Fruit fly (Drosophila melanogaster): ENCODE measurements around the gene CG1622.

DNA sequence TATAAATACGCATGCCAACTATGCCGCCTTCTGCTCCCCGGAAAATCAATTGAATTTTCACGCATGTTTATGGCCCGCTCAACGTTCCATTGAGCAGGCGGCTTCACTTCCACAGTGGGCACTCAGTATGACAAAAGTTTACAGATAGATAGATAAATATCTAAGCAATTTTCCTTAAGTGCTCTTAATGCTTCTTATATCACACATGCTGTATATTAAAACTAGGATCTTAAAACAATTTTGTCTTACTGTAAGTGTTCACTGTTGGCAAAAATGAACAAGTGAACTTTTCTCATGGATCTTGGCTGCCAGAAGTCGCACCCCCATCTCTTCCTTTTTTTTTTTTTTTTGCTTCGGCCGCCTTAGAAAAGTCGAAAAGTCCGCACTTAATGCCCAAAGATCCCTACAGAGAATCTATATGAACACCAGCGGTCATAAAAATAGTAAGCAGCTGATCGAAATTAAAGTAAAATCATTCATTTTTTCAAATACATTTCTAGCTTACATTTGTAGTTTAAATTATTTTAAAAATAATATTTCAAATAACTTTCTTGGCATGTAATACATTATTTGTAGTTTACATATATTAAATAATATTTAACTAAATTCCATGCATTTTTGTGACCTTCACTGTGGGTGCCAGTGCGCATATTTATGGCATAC lies 43.7 kb upstream of the CG1622 start:
- TF ChIP-seq psq (optimal IDR thresholded peaks at IDR 0.05) (no peak), EcR (GFP tag; optimal IDR thresholded peaks at IDR 0.05) (no peak)
